Worm (Caenorhabditis elegans) whole organism, L4 larva: ENCODE results near the gene rbc-2.
A peak's percentile ranks its signal among the peaks of the same experiment; 100 is the strongest.
"Not testable (repeated sequence)": the region's sequence is repeated elsewhere in the genome, so short reads cannot be mapped to it uniquely, and the experiment has no call there.

Experiments
- D1046.2 ChIP-seq: fragments of 200-800 bp; sonication (Bioruptor generic); IDR thresholded peaks from 2 replicates; pipeline ENCODE4 v1.3.6; 2022; ENCODE audit warnings: missing genetic modification characterization, missing compliant biosample characterization
- F37D6.2 ChIP-seq: sonication (generic microtip); optimal IDR thresholded peaks from 2 replicates; lab custom pipeline; 2016; ENCODE audit warnings: mild to moderate bottlenecking, missing genetic modification characterization, missing compliant biosample characterization
- aha-1 ChIP-seq: fragments of 150-350 bp; peaks from one replicate; lab custom pipeline; 2014; ENCODE audit warnings: missing biosample characterization, missing genetic modification characterization
- aly-2 ChIP-seq: sonication (generic microtip); optimal IDR thresholded peaks from 2 replicates; lab custom pipeline; 2018; ENCODE audit warnings: missing biosample characterization, missing genetic modification characterization
- ama-1 ChIP-seq: fragments of 150-350 bp; optimal IDR thresholded peaks from 2 replicates; lab custom pipeline; 2014; ENCODE audit warnings: inconsistent platforms, mixed read lengths
- attf-4 ChIP-seq: sonication (generic microtip); optimal IDR thresholded peaks from 3 replicates; lab custom pipeline; 2017; ENCODE audit warnings: missing biosample characterization, missing genetic modification characterization
- ceh-28 ChIP-seq: fragments of 150-350 bp; optimal IDR thresholded peaks from 2 replicates; lab custom pipeline; 2014; ENCODE audit warnings: missing biosample characterization, missing genetic modification reagents, missing genetic modification characterization
- daf-16 ChIP-seq, 3 experiments: sonication (generic microtip); optimal IDR thresholded peaks; 2 replicates each; lab custom pipeline; 2016 to 2017; ENCODE audit warnings: missing genetic modification characterization in 3 of 3, missing genetic modification reagents in 3 of 3, mild to moderate bottlenecking in 2 of 3, missing compliant biosample characterization in 2 of 3, missing biosample characterization in 1 of 3, moderate library complexity in 1 of 3
- daf-19 ChIP-seq: fragments of 200-800 bp; sonication (Bioruptor generic); conservative IDR thresholded peaks from 2 replicates; pipeline ENCODE4 v1.3.6; 2022; ENCODE audit warnings: missing genetic modification characterization, missing compliant biosample characterization
- dmd-6 ChIP-seq: fragments of 200-800 bp; sonication (Bioruptor generic); IDR thresholded peaks from 2 replicates; pipeline ENCODE4 v1.3.6; 2022; ENCODE audit warnings: missing genetic modification reagents, missing genetic modification characterization, missing compliant biosample characterization
- dmd-9 ChIP-seq: fragments of 200-800 bp; sonication (Bioruptor generic); IDR thresholded peaks from 2 replicates; pipeline ENCODE4 v1.3.6; 2022; ENCODE audit warnings: missing genetic modification reagents, missing genetic modification characterization, missing compliant biosample characterization
- dpl-1 ChIP-seq: fragments of 150-350 bp; optimal IDR thresholded peaks from 2 replicates; lab custom pipeline; 2014; ENCODE audit warnings: missing biosample characterization, missing genetic modification reagents, missing genetic modification characterization
- duxl-1 ChIP-seq: sonication (generic microtip); optimal IDR thresholded peaks from 2 replicates; lab custom pipeline; 2016; ENCODE audit warnings: mild to moderate bottlenecking, missing genetic modification characterization, moderate library complexity, missing compliant biosample characterization; ENCODE audit not compliant: poor library complexity
- egl-27 ChIP-seq: sonication (generic microtip); optimal IDR thresholded peaks from 3 replicates; lab custom pipeline; 2017; ENCODE audit warnings: missing biosample characterization, missing genetic modification reagents, missing genetic modification characterization
- gei-8 ChIP-seq: fragments of 200-800 bp; sonication (Bioruptor generic); optimal IDR thresholded peaks from 2 replicates; lab custom pipeline; 2018; ENCODE audit warnings: mild to moderate bottlenecking, missing genetic modification characterization, missing compliant biosample characterization
- hlh-30 ChIP-seq: sonication (generic microtip); optimal IDR thresholded peaks from 2 replicates; lab custom pipeline; 2017; ENCODE audit warnings: antibody characterized with exemption, mild to moderate bottlenecking, missing genetic modification characterization, missing compliant biosample characterization; ENCODE audit not compliant: insufficient read depth
- lim-7 ChIP-seq: fragments of 200-800 bp; sonication (Bioruptor generic); IDR thresholded peaks from 2 replicates; pipeline ENCODE4 v1.3.6; 2022; ENCODE audit warnings: missing genetic modification characterization, missing compliant biosample characterization
- lin-1 ChIP-seq: fragments of 200-800 bp; sonication (Bioruptor generic); IDR thresholded peaks from 2 replicates; pipeline ENCODE4 v1.3.6; 2022; ENCODE audit warnings: missing genetic modification reagents, missing genetic modification characterization, missing compliant biosample characterization
- lin-13 ChIP-seq: fragments of 150-350 bp; optimal IDR thresholded peaks from 2 replicates; lab custom pipeline; 2014; ENCODE audit warnings: missing biosample characterization, missing genetic modification reagents, missing genetic modification characterization
- lin-15B ChIP-seq: fragments of 150-350 bp; sonication (generic microtip); optimal IDR thresholded peaks from 3 replicates; lab custom pipeline; 2014; ENCODE audit warnings: missing biosample characterization, missing genetic modification characterization
- lsy-2 ChIP-seq, 2 experiments: fragments of 150-350 bp in 1 of 2; sonication (generic microtip) in 1 of 2; optimal IDR thresholded peaks; 2 replicates each; lab custom pipeline; 2014 to 2017; ENCODE audit warnings: missing biosample characterization in 2 of 2, missing genetic modification characterization in 2 of 2
- madf-9 ChIP-seq: fragments of 200-800 bp; sonication (Bioruptor generic); conservative IDR thresholded peaks from 2 replicates; pipeline ENCODE4 v1.3.6; 2022; ENCODE audit warnings: missing genetic modification reagents, missing genetic modification characterization, missing compliant biosample characterization
- mxl-2 ChIP-seq: fragments of 200-800 bp; sonication (Bioruptor generic); conservative IDR thresholded peaks from 2 replicates; pipeline ENCODE4 v1.3.6; 2022; ENCODE audit warnings: missing genetic modification reagents, missing genetic modification characterization, missing compliant biosample characterization
- nhr-25 ChIP-seq: sonication (generic microtip); optimal IDR thresholded peaks from 2 replicates; lab custom pipeline; 2017; ENCODE audit warnings: missing genetic modification characterization, mild to moderate bottlenecking, missing compliant biosample characterization, antibody characterized with exemption, moderate library complexity, borderline replicate concordance; ENCODE audit not compliant: insufficient read depth
- nhr-28 ChIP-seq: fragments of 150-350 bp; optimal IDR thresholded peaks from 2 replicates; lab custom pipeline; 2014; ENCODE audit warnings: missing biosample characterization, missing genetic modification characterization
- nhr-48 ChIP-seq: sonication (generic microtip); optimal IDR thresholded peaks from 2 replicates; lab custom pipeline; 2016; ENCODE audit warnings: mild to moderate bottlenecking, missing genetic modification characterization, missing compliant biosample characterization
- set-16 ChIP-seq: fragments of 200-800 bp; sonication (Bioruptor generic); IDR thresholded peaks from 2 replicates; pipeline ENCODE4 v1.3.6; 2022; ENCODE audit warnings: missing genetic modification reagents, missing genetic modification characterization, missing compliant biosample characterization
- skn-1 ChIP-seq: fragments of 150-350 bp; optimal IDR thresholded peaks from 2 replicates; lab custom pipeline; 2014; ENCODE audit warnings: missing biosample characterization, missing genetic modification characterization
- snpc-1.2 ChIP-seq: fragments of 200-800 bp; sonication (Bioruptor generic); IDR thresholded peaks from 2 replicates; pipeline ENCODE4 v1.3.6; 2022; ENCODE audit warnings: missing genetic modification reagents, missing genetic modification characterization, missing compliant biosample characterization
- snpc-4 ChIP-seq: fragments of 150-350 bp; optimal IDR thresholded peaks from 2 replicates; lab custom pipeline; 2014; ENCODE audit warnings: missing biosample characterization, missing genetic modification characterization
- spr-1 ChIP-seq: sonication (generic microtip); optimal IDR thresholded peaks from 2 replicates; lab custom pipeline; 2016; ENCODE audit warnings: mild to moderate bottlenecking, missing genetic modification characterization, missing compliant biosample characterization
- spr-3 ChIP-seq: fragments of 200-800 bp; sonication (Bioruptor generic); optimal IDR thresholded peaks from 2 replicates; lab custom pipeline; 2018; ENCODE audit warnings: mild to moderate bottlenecking, missing genetic modification characterization, missing compliant biosample characterization
- tag-97 ChIP-seq: fragments of 200-800 bp; sonication (Bioruptor generic); IDR thresholded peaks from 2 replicates; pipeline ENCODE4 v1.3.6; 2022; ENCODE audit warnings: missing genetic modification characterization, missing compliant biosample characterization
- tra-1 ChIP-seq: fragments of 200-800 bp; sonication (Bioruptor generic); IDR thresholded peaks from 2 replicates; pipeline ENCODE4 v1.3.6; 2022; ENCODE audit warnings: missing genetic modification reagents, missing genetic modification characterization, missing compliant biosample characterization
- unc-62 ChIP-seq, 3 experiments: fragments of 150-350 bp in 1 of 3; sonication (generic microtip); optimal IDR thresholded peaks in 2 of 3; peaks in 1 of 3; 1 replicate in 1 of 3; 2 replicates in 2 of 3; lab custom pipeline; 2014 to 2017; ENCODE audit warnings: missing biosample characterization in 3 of 3, missing genetic modification characterization in 3 of 3, missing genetic modification reagents in 3 of 3, missing genotype in 1 of 3
- zip-11 ChIP-seq: fragments of 200-800 bp; sonication (Bioruptor generic); IDR thresholded peaks from 2 replicates; pipeline ENCODE4 v1.3.6; 2022; ENCODE audit warnings: missing genetic modification characterization, missing compliant biosample characterization
- zip-2 ChIP-seq: fragments of 150-350 bp; optimal IDR thresholded peaks from 2 replicates; lab custom pipeline; 2014; ENCODE audit warnings: missing biosample characterization, missing genetic modification characterization

Gene rbc-2

DNA sequence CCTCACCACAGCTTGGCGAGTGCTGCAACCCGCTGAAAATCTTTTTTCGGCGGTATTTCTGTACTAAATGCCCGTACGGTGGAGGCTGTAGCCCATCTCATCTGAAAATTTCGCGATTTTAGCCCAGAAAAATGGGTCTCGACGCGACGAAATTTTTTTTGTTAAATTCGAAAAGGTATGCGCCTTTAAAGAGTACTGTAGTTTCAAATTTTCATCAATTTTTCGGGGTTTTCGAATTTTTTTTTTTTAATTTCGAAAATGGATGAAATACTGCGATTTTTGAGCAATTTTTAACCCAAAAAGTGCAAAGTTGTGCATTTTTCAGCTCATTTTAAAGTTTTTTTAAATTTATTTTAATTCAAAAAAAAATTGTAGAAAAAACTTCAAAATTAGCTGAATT is 43.0 kb upstream of the rbc-2 start, which contains the start of gene Y54F10AR.2:
Gene Y54F10AR.2 (minus strand): TSS at position 101 of the 400 bp plus-strand sequence.
- TF ChIP-seq F37D6.2 (tag; lab: Kevin White, UChicago) = no peak
- TF ChIP-seq mxl-2 (GFP tag; lab: Robert Waterston, UW) = no peak
- no peak for TF ChIP-seq unc-62 (GFP tag; optimal IDR thresholded peaks at IDR 0.05 in 1 of 2; lab: Kevin White, UChicago)
- no peak for TF ChIP-seq unc-62 (tag; optimal IDR thresholded peaks at IDR 0.05; lab: Kevin White, UChicago)
- TF ChIP-seq, all 104 proteins: peak for 0

ce11 chrIII:2563883-2564282 is 35.4 kb upstream of the rbc-2 start, which contains the start of gene Y54F10AM.11:
Gene Y54F10AM.11 (minus strand): TSS chrIII:2563983.
- TF ChIP-seq D1046.2 (GFP tag; lab: Robert Waterston, UW); lim-7; spr-3 (GFP tag; lab: Kevin White, UChicago): not testable (repeated sequence)

ce11 chrIII:2563033-2563656 is 34.7 kb upstream of the rbc-2 start:
- peak; percentile 92 for TF ChIP-seq set-16 (GFP tag; lab: Robert Waterston, UW)
- peak; percentile 54 for TF ChIP-seq aha-1 (tag; lab: Kevin White, UChicago)
- TF ChIP-seq nhr-48 (tag; lab: Kevin White, UChicago) = no peak

DNA sequence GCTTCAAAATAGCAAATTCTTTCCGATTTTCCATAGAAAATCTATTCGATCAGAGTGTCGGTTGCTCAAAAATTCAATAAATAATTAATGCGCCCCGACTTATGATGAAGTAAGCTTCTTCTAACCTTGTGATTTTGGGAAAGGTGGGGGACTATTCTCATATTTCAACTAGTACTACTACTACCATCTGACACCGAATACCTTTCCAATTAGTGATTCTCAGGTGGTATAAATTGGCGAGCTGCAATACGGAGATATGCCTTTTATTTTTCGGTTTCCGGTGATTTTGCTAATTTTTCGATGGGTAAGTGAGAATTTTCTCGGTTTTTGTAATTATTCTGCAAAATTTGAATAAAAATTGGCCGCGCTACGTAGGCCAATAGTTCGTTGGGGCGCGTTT is 32.9 kb upstream of the rbc-2 start, which contains the start of gene nhr-239:
Gene nhr-239 (plus strand): TSS at position 301 of the 400 bp plus-strand sequence.
- TF ChIP-seq lin-13 (GFP tag; lab: Kevin White, UChicago) (no peak), lsy-2 (tag; optimal IDR thresholded peaks at IDR 0.05; lab: Kevin White, UChicago) (no peak), nhr-25 (no peak), zip-11 (GFP tag; lab: Robert Waterston, UW) (no peak), snpc-4 (tag; lab: Kevin White, UChicago) (no peak), nhr-28 (tag; lab: Kevin White, UChicago) (no peak), aly-2 (no peak), lin-1 (no peak), ama-1 (lab: Kevin White, UChicago) (no peak), dmd-9 (GFP tag; lab: Robert Waterston, UW) (no peak), daf-16 (GFP tag; optimal IDR thresholded peaks at IDR 0.05; lab: Kevin White, UChicago) (no peak), daf-16 (tag; optimal IDR thresholded peaks at IDR 0.05; lab: Kevin White, UChicago) (no peak), dmd-6 (GFP tag; lab: Robert Waterston, UW) (no peak)
- TF ChIP-seq, all 104 proteins: peak for 0

DNA sequence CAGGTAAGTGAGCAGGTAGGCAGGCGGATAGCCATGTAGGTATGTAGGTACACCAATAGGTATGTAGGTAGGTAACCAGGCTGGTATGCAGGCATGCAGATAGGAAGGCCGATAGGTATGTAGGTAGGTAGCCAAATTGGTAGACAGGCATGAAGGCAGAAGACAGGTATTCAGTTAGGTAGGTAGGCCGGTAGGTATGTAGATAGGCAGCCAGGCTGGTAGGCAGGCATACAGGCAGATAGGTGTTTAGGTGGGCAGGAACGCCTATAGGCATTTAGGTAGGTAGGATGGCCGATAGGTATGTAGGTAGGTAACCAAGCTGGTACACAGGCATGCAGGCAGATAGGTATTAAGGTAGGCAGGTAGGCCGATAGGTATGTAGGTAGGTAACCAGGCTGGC is 32.3 kb upstream of the rbc-2 start:
- no peak for TF ChIP-seq skn-1 (tag; lab: Kevin White, UChicago)
- no peak for TF ChIP-seq attf-4 (tag; lab: Kevin White, UChicago)
- no peak for TF ChIP-seq duxl-1 (tag; lab: Kevin White, UChicago)
- no peak for TF ChIP-seq dpl-1 (GFP tag; lab: Kevin White, UChicago)
- no peak for TF ChIP-seq spr-1 (tag; lab: Kevin White, UChicago)
- TF ChIP-seq madf-9 (GFP tag; lab: Robert Waterston, UW) = no peak
- no peak for TF ChIP-seq gei-8 (GFP tag; lab: Kevin White, UChicago)
- no peak for TF ChIP-seq daf-19
- no peak for TF ChIP-seq ceh-28 (tag; lab: Kevin White, UChicago)
- no peak for TF ChIP-seq dmd-9 (GFP tag; lab: Robert Waterston, UW)
- TF ChIP-seq hlh-30 (tag; lab: Kevin White, UChicago) = no peak
- TF ChIP-seq lin-15B (tag; lab: Kevin White, UChicago) = no peak
- no peak for TF ChIP-seq egl-27 (tag; lab: Kevin White, UChicago)
- TF ChIP-seq zip-2 (tag; lab: Kevin White, UChicago) = no peak
- TF ChIP-seq tag-97 (GFP tag; lab: Robert Waterston, UW) = no peak
- TF ChIP-seq snpc-1.2 (GFP tag; lab: Robert Waterston, UW) = no peak
- no peak for TF ChIP-seq tra-1 (GFP tag; lab: Robert Waterston, UW)
- no peak for TF ChIP-seq nhr-28 (tag; lab: Kevin White, UChicago)
